Worm (Caenorhabditis elegans): Measurements from ENCODE around the gene folt-1.

DNA sequence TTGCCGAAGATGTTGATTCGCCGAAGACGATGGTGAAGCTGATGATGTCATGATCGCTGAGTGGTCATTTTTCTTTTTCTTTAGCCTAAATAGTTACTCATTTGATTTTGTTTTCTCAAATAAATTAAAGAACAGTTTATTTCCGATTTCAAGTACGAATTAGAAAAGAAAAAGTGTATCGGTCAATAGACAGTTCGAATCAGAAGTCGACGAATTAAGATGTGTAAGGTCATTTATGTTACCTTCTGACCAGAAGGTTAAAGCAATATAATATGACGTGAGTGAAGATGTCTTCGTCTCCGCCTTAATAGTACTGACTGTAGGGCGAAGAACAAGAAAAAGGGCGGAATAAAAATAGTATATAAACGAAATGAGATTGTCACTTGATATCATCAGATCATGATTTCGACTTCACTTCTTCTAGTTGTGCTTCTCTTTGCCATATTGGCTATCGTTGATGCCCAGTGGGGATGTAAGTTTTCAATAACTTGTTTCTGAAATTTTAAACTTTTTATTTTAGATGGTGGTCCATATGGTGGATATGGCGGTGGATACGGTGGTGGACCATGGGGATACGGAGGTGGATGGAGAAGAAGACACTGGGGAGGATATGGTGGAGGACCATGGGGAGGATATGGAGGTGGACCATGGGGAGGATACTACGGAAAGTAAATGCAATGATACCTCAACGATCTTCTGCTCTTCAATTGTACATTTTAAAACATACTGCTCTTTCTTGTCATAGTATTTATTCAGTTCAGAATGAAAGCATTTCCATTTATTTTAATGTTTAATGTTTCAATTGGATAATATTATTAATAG, 5.9 kb downstream of the folt-1 start, which contains the start of the genes T19C4.24 and nlp-33:
- TF ChIP-seq pha-4 (tag; optimal IDR thresholded peaks at IDR 0.05) = no peak
- no peak for TF ChIP-seq blmp-1 (tag; optimal IDR thresholded peaks at IDR 0.05)
- TF ChIP-seq nhr-12 (tag; optimal IDR thresholded peaks at IDR 0.05) = no peak
- no peak for TF ChIP-seq unc-62 (GFP tag; optimal IDR thresholded peaks at IDR 0.05)
- no peak for TF ChIP-seq ztf-11 (tag; optimal IDR thresholded peaks at IDR 0.05)

Measured in whole organism, mixed stage, embryonic.